Worm (Caenorhabditis elegans): ENCODE data around the gene dpy-30.
A peak's percentile ranks its signal among the peaks of the same experiment; 100 is the strongest.

The dpy-30 gene

DNA sequence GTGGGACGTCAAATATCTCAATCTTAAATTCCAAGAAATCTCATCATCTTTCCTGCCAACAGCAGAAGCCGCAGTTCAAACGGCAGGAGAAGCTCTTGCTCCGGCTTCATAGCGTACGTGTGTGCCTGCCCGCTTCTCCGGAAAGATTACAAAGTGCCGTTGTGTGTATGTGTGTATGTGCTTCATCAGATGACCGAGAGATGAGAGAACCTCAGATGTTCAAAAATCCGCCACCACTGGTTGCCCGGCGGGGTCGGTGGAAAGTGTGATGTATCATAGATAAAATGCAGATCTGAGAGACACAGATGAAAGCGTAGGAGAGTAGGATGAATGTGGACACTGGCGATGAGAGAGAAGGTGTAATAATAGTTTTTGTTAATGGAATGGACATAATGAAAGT is 42.1 kb downstream of the dpy-30 start (continued):
- TF ChIP-seq dve-1 (tag; optimal IDR thresholded peaks at IDR 0.05) (no peak), ceh-30 (tag; optimal IDR thresholded peaks at IDR 0.05) (no peak), ceh-34 (tag; optimal IDR thresholded peaks at IDR 0.05) (peak; percentile 6), ref-2 (tag; optimal IDR thresholded peaks at IDR 0.05) (no peak), eyg-1 (tag; optimal IDR thresholded peaks at IDR 0.05) (no peak), lin-11 (tag; optimal IDR thresholded peaks at IDR 0.05) (no peak), fkh-6 (tag; optimal IDR thresholded peaks at IDR 0.05) (no peak), hlh-8 (tag; optimal IDR thresholded peaks at IDR 0.05) (no peak), ztf-16 (tag; optimal IDR thresholded peaks at IDR 0.05) (no peak), elt-4 (tag; optimal IDR thresholded peaks at IDR 0.05) (no peak), sdc-2 (tag; optimal IDR thresholded peaks at IDR 0.05) (no peak), T23F11.4 (GFP tag; optimal IDR thresholded peaks at IDR 0.05) (no peak), pax-1 (tag; optimal IDR thresholded peaks at IDR 0.05) (no peak)

DNA sequence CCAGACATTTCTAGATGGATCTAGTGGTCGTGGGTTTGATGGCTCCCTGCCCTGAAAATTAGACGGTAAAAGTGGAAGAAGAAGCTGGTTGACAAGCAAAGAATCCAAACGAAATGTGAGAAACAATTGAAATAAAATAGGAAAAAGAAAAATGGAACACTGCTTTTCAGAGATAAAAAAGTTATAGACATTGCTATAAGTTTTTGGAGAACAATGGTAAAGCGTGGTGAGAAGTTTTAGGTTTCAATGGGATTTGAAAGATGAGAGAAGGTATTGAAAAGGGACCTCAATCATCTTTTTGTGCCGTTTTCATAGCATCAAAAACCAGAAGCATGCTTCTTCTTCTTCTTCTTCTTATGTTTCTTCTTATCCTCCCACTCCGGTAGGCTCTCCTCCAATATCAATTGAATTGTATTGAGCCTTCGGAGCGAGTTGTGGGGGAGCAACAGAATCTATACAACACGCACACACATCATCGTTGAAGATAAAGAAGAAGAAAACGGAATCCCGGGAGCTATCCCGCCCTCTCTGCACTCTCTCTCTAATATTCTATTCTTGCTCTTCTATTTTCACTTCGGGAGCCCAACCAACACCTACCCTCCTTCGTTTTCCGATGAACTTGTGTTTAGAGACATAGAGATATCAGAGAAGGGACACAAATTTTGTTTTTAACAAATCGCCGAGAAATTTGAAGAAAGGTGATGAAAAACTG is 43.1 kb downstream of the dpy-30 start, which contains the start of gene myo-3:
myo-3 (minus strand) TSS at position 51 of the 712 bp plus-strand sequence.
- TF ChIP-seq tbx-7 (tag; optimal IDR thresholded peaks at IDR 0.05), result no peak
- TF ChIP-seq pqm-1 (tag; optimal IDR thresholded peaks at IDR 0.05), result no peak
- no peak for TF ChIP-seq che-1 (tag; optimal IDR thresholded peaks at IDR 0.05)
- TF ChIP-seq ceh-45 (GFP tag; IDR thresholded peaks at IDR 0.05), result no peak
- no peak for TF ChIP-seq ceh-19 (GFP tag; optimal IDR thresholded peaks at IDR 0.05)
- TF ChIP-seq pha-2 (tag; optimal IDR thresholded peaks at IDR 0.05), result no peak
- no peak for TF ChIP-seq fkh-6 (tag; optimal IDR thresholded peaks at IDR 0.05)
- TF ChIP-seq ceh-9 (tag; optimal IDR thresholded peaks at IDR 0.05), result no peak
- no peak for TF ChIP-seq ceh-22 (tag; optimal IDR thresholded peaks at IDR 0.05)
- TF ChIP-seq npax-4 (tag; optimal IDR thresholded peaks at IDR 0.05), result no peak
- TF ChIP-seq pros-1 (tag; optimal IDR thresholded peaks at IDR 0.05), result no peak
- no peak for TF ChIP-seq pag-3 (tag; optimal IDR thresholded peaks at IDR 0.05; ENCODE audit: borderline replicate concordance)
- TF ChIP-seq nfya-1 (tag; optimal IDR thresholded peaks at IDR 0.05), result peak; percentile 12
- TF ChIP-seq rnt-1 (tag; optimal IDR thresholded peaks at IDR 0.05), result peak; percentile 37
- TF ChIP-seq unc-55 (GFP tag; optimal IDR thresholded peaks at IDR 0.05), result no peak
- peak; percentile 80 for TF ChIP-seq ceh-18 (tag; optimal IDR thresholded peaks at IDR 0.05)
- TF ChIP-seq ceh-6 (GFP tag; optimal IDR thresholded peaks at IDR 0.05), result no peak
- peak; percentile 22 for TF ChIP-seq ceh-34 (tag; optimal IDR thresholded peaks at IDR 0.05)
- TF ChIP-seq tbx-2 (tag; optimal IDR thresholded peaks at IDR 0.05), result no peak
- no peak for TF ChIP-seq unc-86 (tag; optimal IDR thresholded peaks at IDR 0.05)
- no peak for TF ChIP-seq fkh-10 (GFP tag; optimal IDR thresholded peaks at IDR 0.05)
- TF ChIP-seq odd-2 (tag; optimal IDR thresholded peaks at IDR 0.05), result no peak

DNA sequence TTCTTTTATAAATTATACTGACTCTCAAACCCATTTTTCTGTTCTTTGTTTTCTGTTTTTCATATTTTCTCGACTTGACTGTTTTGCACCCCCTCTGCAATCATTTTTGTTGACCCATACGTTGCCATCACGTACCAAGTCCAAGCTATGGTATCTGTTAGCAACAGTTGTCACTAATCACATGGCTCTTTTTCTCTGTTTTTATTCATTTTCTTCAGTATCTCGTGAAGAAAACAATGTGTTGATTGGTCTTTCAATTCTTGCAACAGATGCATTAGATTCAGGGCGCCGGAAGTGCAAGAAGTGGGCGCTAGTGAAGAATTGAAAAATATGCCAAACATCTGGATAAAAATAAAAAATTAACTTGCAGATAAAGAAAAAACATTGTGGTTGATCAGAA is 44.2 kb downstream of the dpy-30 start:
- TF ChIP-seq elt-2 (tag; optimal IDR thresholded peaks at IDR 0.05) (no peak), ceh-18 (tag; optimal IDR thresholded peaks at IDR 0.05) (peak; percentile 27), hlh-8 (tag; optimal IDR thresholded peaks at IDR 0.05) (no peak), pax-1 (tag; optimal IDR thresholded peaks at IDR 0.05) (no peak), ceh-2 (tag; optimal IDR thresholded peaks at IDR 0.05) (no peak), syd-9 (tag; optimal IDR thresholded peaks at IDR 0.05) (no peak), T23F11.4 (GFP tag; optimal IDR thresholded peaks at IDR 0.05) (no peak), unc-86 (tag; optimal IDR thresholded peaks at IDR 0.05) (no peak), ztf-16 (tag; optimal IDR thresholded peaks at IDR 0.05) (no peak), nfya-1 (tag; optimal IDR thresholded peaks at IDR 0.05) (peak; percentile 23), che-1 (tag; optimal IDR thresholded peaks at IDR 0.05) (no peak), lim-6 (tag; optimal IDR thresholded peaks at IDR 0.05) (no peak), unc-55 (GFP tag; optimal IDR thresholded peaks at IDR 0.05) (peak; percentile 15), dmd-4 (tag; optimal IDR thresholded peaks at IDR 0.05; ENCODE audit: borderline replicate concordance) (no peak), F13H6.1 (tag; optimal IDR thresholded peaks at IDR 0.05) (no peak)
